Worm (Caenorhabditis elegans) whole organism, L1 larva: Measurements from ENCODE around the gene rps-18.

Experiments used
- C16A3.4 ChIP-seq: fragments of 150-350 bp; optimal IDR thresholded peaks from 2 replicates; lab custom pipeline; 2014; ENCODE audit warnings: missing biosample characterization, missing genetic modification characterization
- F16B12.6 ChIP-seq: fragments of 150-350 bp; optimal IDR thresholded peaks from 2 replicates; lab custom pipeline; 2014; ENCODE audit warnings: missing biosample characterization, missing genetic modification characterization
- Y116A8C.19 ChIP-seq: sonication (generic microtip); optimal IDR thresholded peaks from 2 replicates; lab custom pipeline; 2016; ENCODE audit warnings: missing compliant biosample characterization, missing genetic modification characterization, borderline replicate concordance
- ama-1 ChIP-seq: fragments of 150-350 bp; optimal IDR thresholded peaks from 2 replicates; lab custom pipeline; 2014
- blmp-1 ChIP-seq: fragments of 150-350 bp; optimal IDR thresholded peaks from 2 replicates; lab custom pipeline; 2014; ENCODE audit warnings: missing biosample characterization, missing genetic modification characterization
- ceh-63 ChIP-seq: fragments of 200-800 bp; sonication (Bioruptor generic); optimal IDR thresholded peaks from 2 replicates; lab custom pipeline; 2018; ENCODE audit warnings: mild to moderate bottlenecking, missing genetic modification characterization, missing compliant biosample characterization
- ceh-8 ChIP-seq: fragments of 200-800 bp; sonication (Bioruptor generic); optimal IDR thresholded peaks from 2 replicates; lab custom pipeline; 2018; ENCODE audit warnings: mild to moderate bottlenecking, missing genetic modification characterization, moderate library complexity, missing compliant biosample characterization
- ceh-82 ChIP-seq, 3 experiments: fragments of 150-350 bp in 1 of 3; sonication (generic microtip) in 2 of 3; optimal IDR thresholded peaks; 2 replicates each; lab custom pipeline; 2014 to 2017; ENCODE audit warnings: missing biosample characterization in 3 of 3, missing genetic modification characterization in 3 of 3
- ceh-88 ChIP-seq: fragments of 200-800 bp; sonication (Bioruptor generic); IDR thresholded peaks from 2 replicates; pipeline ENCODE4 v1.3.6; 2022; ENCODE audit warnings: missing genetic modification characterization, missing compliant biosample characterization
- ceh-90 ChIP-seq: sonication (generic microtip); optimal IDR thresholded peaks from 2 replicates; lab custom pipeline; 2016; ENCODE audit warnings: missing genetic modification characterization, missing compliant biosample characterization
- dpl-1 ChIP-seq, 3 experiments: fragments of 150-350 bp in 2 of 3; sonication (generic microtip) in 1 of 3; optimal IDR thresholded peaks; 2 replicates each; lab custom pipeline; 2014 to 2017; ENCODE audit warnings: missing biosample characterization in 3 of 3, missing genetic modification characterization in 3 of 3, missing genetic modification reagents in 3 of 3
- efl-1 ChIP-seq, 4 experiments: fragments of 150-350 bp; optimal IDR thresholded peaks in 3 of 4; peaks in 1 of 4; 1 replicate in 1 of 4; 2 replicates in 3 of 4; lab custom pipeline; 2014; ENCODE audit warnings: missing biosample characterization in 2 of 4, missing genetic modification characterization in 2 of 4, missing genetic modification reagents in 2 of 4
- efl-3 ChIP-seq: fragments of 200-800 bp; sonication (Bioruptor generic); optimal IDR thresholded peaks from 2 replicates; lab custom pipeline; 2018; ENCODE audit warnings: mild to moderate bottlenecking, missing genetic modification characterization, missing compliant biosample characterization
- egl-27 ChIP-seq, 2 experiments: fragments of 150-350 bp in 1 of 2; sonication (generic microtip); optimal IDR thresholded peaks; 3 replicates each; lab custom pipeline; 2017 to 2018; ENCODE audit warnings: missing biosample characterization in 2 of 2, missing genetic modification characterization in 2 of 2, missing genetic modification reagents in 2 of 2
- elt-2 ChIP-seq: sonication (generic microtip); optimal IDR thresholded peaks from 2 replicates; lab custom pipeline; 2016; ENCODE audit warnings: missing genetic modification characterization, mild to moderate bottlenecking, inconsistent platforms, missing compliant biosample characterization, missing genetic modification reagents
- fkh-10 ChIP-seq: sonication (generic microtip); optimal IDR thresholded peaks from 2 replicates; lab custom pipeline; 2017; ENCODE audit warnings: missing biosample characterization, missing genetic modification reagents, missing genetic modification characterization
- fkh-4 ChIP-seq: sonication (generic microtip); optimal IDR thresholded peaks from 2 replicates; lab custom pipeline; 2016; ENCODE audit warnings: missing compliant biosample characterization, missing genetic modification characterization, borderline replicate concordance
- lin-13 ChIP-seq: fragments of 150-350 bp; optimal IDR thresholded peaks from 2 replicates; lab custom pipeline; 2014; ENCODE audit warnings: missing biosample characterization, missing genetic modification reagents, missing genetic modification characterization
- lin-14 ChIP-seq: fragments of 200-800 bp; sonication (Bioruptor generic); optimal IDR thresholded peaks from 2 replicates; lab custom pipeline; 2018; ENCODE audit warnings: mild to moderate bottlenecking, missing genetic modification characterization, moderate library complexity, missing compliant biosample characterization
- lin-15B ChIP-seq: fragments of 150-350 bp; sonication (generic microtip); optimal IDR thresholded peaks from 3 replicates; lab custom pipeline; 2014; ENCODE audit warnings: missing biosample characterization, missing genetic modification characterization
- lsy-2 ChIP-seq, 2 experiments: fragments of 150-350 bp; optimal IDR thresholded peaks; 2 replicates each; lab custom pipeline; 2014; ENCODE audit warnings: missing biosample characterization in 2 of 2, missing genetic modification characterization in 2 of 2
- mdl-1 ChIP-seq, 2 experiments: fragments of 150-350 bp; optimal IDR thresholded peaks; 2 replicates each; lab custom pipeline; 2014 to 2017; ENCODE audit warnings: missing biosample characterization in 2 of 2, missing genetic modification characterization in 2 of 2, inconsistent platforms in 1 of 2
- mep-1 ChIP-seq: fragments of 150-350 bp; optimal IDR thresholded peaks from 2 replicates; lab custom pipeline; 2014; ENCODE audit warnings: missing biosample characterization, missing genetic modification characterization
- nhr-12 ChIP-seq: sonication (generic microtip); optimal IDR thresholded peaks from 2 replicates; lab custom pipeline; 2017; ENCODE audit warnings: missing biosample characterization, missing genetic modification characterization
- nhr-28 ChIP-seq: fragments of 150-350 bp; optimal IDR thresholded peaks from 2 replicates; lab custom pipeline; 2014; ENCODE audit warnings: missing biosample characterization, missing genetic modification characterization
- nhr-71 ChIP-seq: sonication (generic microtip); optimal IDR thresholded peaks from 2 replicates; lab custom pipeline; 2016; ENCODE audit warnings: mild to moderate bottlenecking, missing genetic modification characterization, moderate library complexity, missing compliant biosample characterization
- nhr-76 ChIP-seq: sonication (generic microtip); optimal IDR thresholded peaks from 2 replicates; lab custom pipeline; 2017; ENCODE audit warnings: missing biosample characterization, missing genetic modification characterization
- nhr-77 ChIP-seq: fragments of 150-350 bp; optimal IDR thresholded peaks from 2 replicates; lab custom pipeline; 2014; ENCODE audit warnings: missing biosample characterization, missing genetic modification characterization
- nhr-84 ChIP-seq: sonication (generic microtip); optimal IDR thresholded peaks from 2 replicates; lab custom pipeline; 2017; ENCODE audit warnings: missing biosample characterization, missing genetic modification characterization
- nhr-85 ChIP-seq: sonication (generic microtip); peaks from one replicate; lab custom pipeline; 2016; ENCODE audit warnings: missing genetic modification characterization, inconsistent platforms, missing compliant biosample characterization
- nhr-90 ChIP-seq: sonication (generic microtip); optimal IDR thresholded peaks from 2 replicates; lab custom pipeline; 2016; ENCODE audit warnings: mild to moderate bottlenecking, missing genetic modification characterization, missing compliant biosample characterization; ENCODE audit not compliant: poor library complexity
- pag-3 ChIP-seq: sonication (generic microtip); optimal IDR thresholded peaks from 2 replicates; lab custom pipeline; 2017; ENCODE audit warnings: missing genetic modification characterization, mild to moderate bottlenecking, missing compliant biosample characterization, antibody characterized with exemption, borderline replicate concordance; ENCODE audit not compliant: insufficient read depth
- rnt-1 ChIP-seq: sonication (generic microtip); optimal IDR thresholded peaks from 2 replicates; lab custom pipeline; 2016; ENCODE audit warnings: mild to moderate bottlenecking, missing genetic modification characterization, moderate library complexity, missing compliant biosample characterization
- skn-1 ChIP-seq: fragments of 150-350 bp; optimal IDR thresholded peaks from 2 replicates; lab custom pipeline; 2014; ENCODE audit warnings: missing biosample characterization, missing genetic modification characterization
- sup-37 ChIP-seq: fragments of 200-800 bp; sonication (Bioruptor generic); optimal IDR thresholded peaks from 2 replicates; lab custom pipeline; 2018; ENCODE audit warnings: mild to moderate bottlenecking, missing genetic modification characterization, missing compliant biosample characterization
- tbx-2 ChIP-seq: sonication (generic microtip); optimal IDR thresholded peaks from 2 replicates; lab custom pipeline; 2016; ENCODE audit warnings: missing genetic modification characterization, missing compliant biosample characterization
- tlp-1 ChIP-seq: fragments of 150-350 bp; optimal IDR thresholded peaks from 2 replicates; lab custom pipeline; 2014; ENCODE audit warnings: missing biosample characterization, missing genetic modification characterization
- unc-30 ChIP-seq: sonication (generic microtip); optimal IDR thresholded peaks from 2 replicates; lab custom pipeline; 2017; ENCODE audit warnings: missing biosample characterization, missing genetic modification characterization
- unc-62 ChIP-seq: fragments of 150-350 bp; optimal IDR thresholded peaks from 2 replicates; lab custom pipeline; 2014; ENCODE audit warnings: missing biosample characterization, missing genetic modification reagents, missing genetic modification characterization
- xbp-1 ChIP-seq: sonication (generic microtip); optimal IDR thresholded peaks from 2 replicates; lab custom pipeline; 2016; ENCODE audit warnings: missing genetic modification characterization, missing compliant biosample characterization
- zag-1 ChIP-seq: fragments of 150-350 bp; optimal IDR thresholded peaks from 2 replicates; lab custom pipeline; 2014; ENCODE audit warnings: missing biosample characterization, missing genetic modification characterization
- ztf-4 ChIP-seq: fragments of 150-350 bp; optimal IDR thresholded peaks from 2 replicates; lab custom pipeline; 2014; ENCODE audit warnings: missing biosample characterization, missing genetic modification characterization

Gene rps-18

ce11 chrIV:14797354-14797753, 28.1 kb upstream of the rps-18 start, which contains the start of the genes Y57G11C.1147 and nuo-3 (continued):
- TF ChIP-seq dpl-1 (GFP tag; optimal IDR thresholded peaks at IDR 0.05; lab: Kevin White, UChicago), result peak in 2 of 3 experiments; percentile 20 to 41
- TF ChIP-seq lsy-2 (tag; optimal IDR thresholded peaks at IDR 0.05; lab: Kevin White, UChicago), result peak; percentile 18 to 61
- peak; percentile 19 for TF ChIP-seq lin-15B (tag; lab: Kevin White, UChicago)
- TF ChIP-seq mep-1 (tag; lab: Kevin White, UChicago), result no peak
- no peak for TF ChIP-seq pag-3 (tag; lab: Kevin White, UChicago)
- TF ChIP-seq nhr-77 (tag; lab: Kevin White, UChicago), result no peak
- no peak for TF ChIP-seq zag-1 (tag; lab: Kevin White, UChicago)
- peak in 1 of 2 experiments; percentile 24 for TF ChIP-seq mdl-1 (tag; optimal IDR thresholded peaks at IDR 0.05; lab: Kevin White, UChicago)
- no peak for TF ChIP-seq nhr-12
- no peak for TF ChIP-seq ceh-88 (GFP tag; lab: Robert Waterston, UW)
- no peak for TF ChIP-seq unc-30 (tag; lab: Kevin White, UChicago)
- TF ChIP-seq nhr-28 (tag; lab: Kevin White, UChicago), result no peak
- no peak for TF ChIP-seq nhr-90 (tag; lab: Kevin White, UChicago)
- TF ChIP-seq sup-37 (GFP tag; lab: Kevin White, UChicago), result no peak

- TF ChIP-seq ceh-8 (GFP tag; lab: Kevin White, UChicago), result no peak
- no peak for TF ChIP-seq nhr-77 (tag; lab: Kevin White, UChicago)
- no peak for TF ChIP-seq lin-15B (tag; lab: Kevin White, UChicago)
- no peak for TF ChIP-seq lin-13
- TF ChIP-seq mep-1 (tag; lab: Kevin White, UChicago), result no peak
- TF ChIP-seq rnt-1 (tag; lab: Kevin White, UChicago), result no peak
- no peak for TF ChIP-seq nhr-76 (tag; lab: Kevin White, UChicago)
- TF ChIP-seq dpl-1 (GFP tag; optimal IDR thresholded peaks at IDR 0.05; lab: Kevin White, UChicago), result no peak
- TF ChIP-seq fkh-10, result no peak
- no peak for TF ChIP-seq nhr-84 (tag; lab: Kevin White, UChicago)
- no peak for TF ChIP-seq ztf-4 (tag; lab: Kevin White, UChicago)
- TF ChIP-seq Y116A8C.19 (tag; lab: Kevin White, UChicago), result no peak
- TF ChIP-seq C16A3.4 (tag; lab: Kevin White, UChicago), result no peak
- no peak for TF ChIP-seq ceh-88 (GFP tag; lab: Robert Waterston, UW)
- TF ChIP-seq ceh-82 (tag; optimal IDR thresholded peaks at IDR 0.05; lab: Kevin White, UChicago), result no peak
- TF ChIP-seq tbx-2 (tag; lab: Kevin White, UChicago), result no peak
Measured at ce11 chrIV:14797849-14798248, 27.6 kb upstream of the rps-18 start, which contains the start of gene arl-8. TSS of gene arl-8 (plus strand) at chrIV:14798149.

DNA sequence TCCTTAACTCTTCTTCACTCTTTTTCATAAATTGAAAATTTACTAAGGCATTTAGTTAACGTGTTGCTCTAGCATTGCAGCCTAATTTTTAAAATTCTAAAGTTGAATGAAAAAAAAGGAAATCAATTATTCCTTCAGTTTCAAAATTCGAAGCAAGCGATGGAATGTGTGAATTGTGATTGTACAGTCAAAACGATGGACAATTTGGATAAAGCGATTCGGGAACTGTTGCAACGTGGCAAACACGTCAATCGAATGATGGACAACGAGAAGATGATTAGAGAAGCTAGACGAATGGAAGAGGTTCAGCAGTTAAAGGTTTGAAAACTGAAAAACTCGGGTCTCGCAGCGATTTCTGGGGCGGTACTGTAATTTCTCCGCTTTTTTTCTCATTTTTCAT, 26.3 kb upstream of the rps-18 start, which contains the start of gene Y57G11C.14:
TSS of gene Y57G11C.14 (plus strand) at position 126 of the 400 bp plus-strand sequence.
- TF ChIP-seq lin-14 (GFP tag; lab: Kevin White, UChicago) (no peak), ama-1 (lab: Kevin White, UChicago) (peak; percentile 4)

DNA sequence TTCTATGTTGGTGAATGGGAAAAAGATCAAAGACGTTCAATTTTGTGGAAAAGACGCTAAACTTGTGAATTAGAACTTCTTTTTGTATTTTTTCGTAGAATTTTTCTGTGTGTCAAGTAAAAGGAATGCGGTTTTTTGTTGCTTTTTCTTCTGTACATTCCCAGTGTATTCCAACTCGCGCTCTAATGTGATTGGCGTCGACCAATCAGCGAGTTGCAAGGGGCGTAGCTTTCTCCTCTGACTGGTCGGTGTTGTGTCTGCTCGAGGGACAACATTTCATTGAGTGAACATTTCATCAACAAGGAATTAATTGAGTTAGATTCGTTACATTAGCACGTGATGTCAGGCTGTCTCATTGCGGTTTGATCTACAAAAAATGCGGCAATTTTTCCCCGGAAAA, 24.5 kb upstream of the rps-18 start:
- TF ChIP-seq skn-1 (no peak), efl-3 (GFP tag; lab: Kevin White, UChicago) (no peak), efl-1 (optimal IDR thresholded peaks at IDR 0.05; lab: Kevin White, UChicago) (no peak), efl-1 (GFP tag; optimal IDR thresholded peaks at IDR 0.05 in 1 of 2; lab: Kevin White, UChicago) (no peak), ceh-90 (no peak), lin-14 (GFP tag; lab: Kevin White, UChicago) (no peak), ceh-63 (GFP tag; lab: Kevin White, UChicago) (no peak), nhr-71 (tag; lab: Kevin White, UChicago) (no peak)

- no peak for TF ChIP-seq xbp-1 (tag; lab: Kevin White, UChicago)
- no peak for TF ChIP-seq blmp-1 (tag; lab: Kevin White, UChicago)
- no peak for TF ChIP-seq tlp-1 (tag; lab: Kevin White, UChicago)
- TF ChIP-seq egl-27 (tag; optimal IDR thresholded peaks at IDR 0.05; lab: Kevin White, UChicago), result no peak
- no peak for TF ChIP-seq nhr-28 (tag; lab: Kevin White, UChicago)
- TF ChIP-seq F16B12.6, result no peak
- TF ChIP-seq nhr-77 (tag; lab: Kevin White, UChicago), result no peak
- no peak for TF ChIP-seq unc-62 (GFP tag; lab: Kevin White, UChicago)
- no peak for TF ChIP-seq elt-2 (tag; lab: Kevin White, UChicago)
- no peak for TF ChIP-seq nhr-85
- TF ChIP-seq fkh-4 (tag; lab: Kevin White, UChicago), result no peak
Measured at ce11 chrIV:14802316-14802715, 23.2 kb upstream of the rps-18 start, which contains the start of gene Y57G11C.1142. TSS of gene Y57G11C.1142 (plus strand) at chrIV:14802616.
